Worm (Caenorhabditis elegans): Measurements from ENCODE around the gene F13E9.12.

F13E9.12 gene

DNA sequence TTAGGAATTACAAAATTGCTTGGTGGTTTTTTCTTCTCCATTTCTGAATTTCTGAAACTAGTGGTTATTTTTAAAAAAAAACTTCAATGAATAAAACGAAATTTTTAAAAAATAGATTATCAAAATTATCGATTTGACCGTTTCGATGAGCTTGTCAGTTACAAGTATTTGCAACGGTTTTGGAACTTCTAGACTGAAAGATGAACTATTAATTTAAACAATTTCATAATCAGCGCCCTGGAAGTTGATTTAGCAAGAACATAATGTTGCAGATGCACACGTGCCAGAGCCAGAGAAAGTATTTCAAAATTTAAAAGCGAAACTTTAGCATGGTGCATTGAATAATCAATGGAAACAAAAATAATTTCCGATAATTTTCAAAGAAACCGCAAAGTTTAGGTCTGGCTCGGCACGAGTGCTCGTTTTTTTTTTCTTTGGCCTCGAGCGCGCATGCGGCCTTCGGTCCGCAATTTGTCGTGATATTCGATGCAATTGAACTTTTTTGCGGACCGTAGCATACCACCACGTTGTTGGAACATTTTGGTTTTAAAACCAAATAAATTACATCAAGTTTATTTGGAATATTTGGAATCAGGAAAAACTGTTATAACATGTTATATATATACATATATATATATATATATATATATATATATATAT, 31.6 kb downstream of the F13E9.12 start, which contains the start of gene T11G6.5 (continued):
- TF ChIP-seq mes-2 (tag; optimal IDR thresholded peaks at IDR 0.05; ENCODE audit: poor library complexity, severe bottlenecking) (peak; percentile 58), daf-12 (tag; optimal IDR thresholded peaks at IDR 0.05) (no peak), mxl-2 (GFP tag; conservative IDR thresholded peaks at IDR 0.05) (no peak), zip-11 (GFP tag; IDR thresholded peaks at IDR 0.05) (no peak), zip-2 (tag; optimal IDR thresholded peaks at IDR 0.05) (no peak), madf-5 (GFP tag; IDR thresholded peaks at IDR 0.05) (no peak), lin-38 (GFP tag; IDR thresholded peaks at IDR 0.05) (peak; percentile 25; the same call in 1 of the 2 replicates), Y5F2A.4 (GFP tag; optimal IDR thresholded peaks at IDR 0.05) (no peak), tra-1 (GFP tag; IDR thresholded peaks at IDR 0.05) (no peak), Y105C5A.15 (GFP tag; IDR thresholded peaks at IDR 0.05) (no peak), nhr-41 (GFP tag; IDR thresholded peaks at IDR 0.05) (no peak), duxl-1 (tag; optimal IDR thresholded peaks at IDR 0.05; ENCODE audit: poor library complexity) (no peak), dmd-8 (GFP tag; IDR thresholded peaks at IDR 0.05) (no peak), Y75B8A.6 (GFP tag; IDR thresholded peaks at IDR 0.05) (no peak), D1046.2 (GFP tag; IDR thresholded peaks at IDR 0.05) (no peak), nhr-10 (tag; optimal IDR thresholded peaks at IDR 0.05) (no peak), ZK546.5 (tag; optimal IDR thresholded peaks at IDR 0.05) (no peak), ztf-11 (tag; optimal IDR thresholded peaks at IDR 0.05) (no peak), snpc-4 (tag; optimal IDR thresholded peaks at IDR 0.05) (no peak), nhr-77 (tag; optimal IDR thresholded peaks at IDR 0.05) (no peak), mdl-1 (tag; optimal IDR thresholded peaks at IDR 0.05) (peak; percentile 24 to 35), nhr-76 (tag; optimal IDR thresholded peaks at IDR 0.05) (no peak), daf-16 (GFP tag; optimal IDR thresholded peaks at IDR 0.05) (no peak), daf-16 (tag; optimal IDR thresholded peaks at IDR 0.05) (peak; percentile 7), lim-7 (GFP tag; IDR thresholded peaks at IDR 0.05) (no peak), hif-1 (tag; optimal IDR thresholded peaks at IDR 0.05) (no peak), T26A8.4 (GFP tag; IDR thresholded peaks at IDR 0.05) (no peak), ama-1 (optimal IDR thresholded peaks at IDR 0.05) (peak; percentile 12), aha-1 (tag) (peak; percentile 89), ceh-62 (tag; optimal IDR thresholded peaks at IDR 0.05) (no peak), spr-3 (GFP tag; optimal IDR thresholded peaks at IDR 0.05) (no peak), ztf-7 (tag; optimal IDR thresholded peaks at IDR 0.05) (no peak), lir-3 (tag; optimal IDR thresholded peaks at IDR 0.05) (no peak), lin-39 (tag; optimal IDR thresholded peaks at IDR 0.05) (no peak), dpl-1 (GFP tag; optimal IDR thresholded peaks at IDR 0.05) (peak; percentile 36), nhr-28 (tag; optimal IDR thresholded peaks at IDR 0.05) (no peak), mxl-3 (GFP tag; optimal IDR thresholded peaks at IDR 0.05) (peak; percentile 60), F10B5.3 (tag; optimal IDR thresholded peaks at IDR 0.05) (no peak), vab-7 (GFP tag; IDR thresholded peaks at IDR 0.05) (no peak)

DNA sequence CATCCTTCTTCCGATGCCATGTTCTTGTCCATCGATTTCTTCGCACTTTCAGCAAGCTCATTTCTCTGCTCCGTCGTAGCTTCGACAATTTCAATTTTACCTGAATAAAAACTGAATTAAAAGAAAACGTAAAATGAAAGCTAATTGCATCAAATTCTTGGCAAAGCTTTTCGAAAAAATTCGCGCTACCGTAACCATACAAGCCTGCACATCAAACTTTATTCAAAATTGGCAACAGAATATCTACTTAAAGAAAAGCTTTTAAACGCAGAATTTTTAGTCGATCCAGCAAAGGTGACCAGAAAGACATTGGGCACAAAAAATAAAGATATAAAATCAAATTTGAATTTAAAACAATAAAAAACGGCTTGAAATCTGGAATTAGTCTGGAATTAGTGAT, 32.2 kb downstream of the F13E9.12 start:
- TF ChIP-seq lin-38 (GFP tag; IDR thresholded peaks at IDR 0.05) (0 out of 2 replicates have a peak, but pooled peaks have one; percentile 22), nhr-76 (tag; optimal IDR thresholded peaks at IDR 0.05) (no peak), Y75B8A.6 (GFP tag; IDR thresholded peaks at IDR 0.05) (0 out of 2 replicates have a peak, but pooled peaks have one; percentile 26), arid-1 (GFP tag; conservative IDR thresholded peaks at IDR 0.05) (0 out of 2 replicates have a peak, but pooled peaks have one; percentile 33), nhr-77 (tag; optimal IDR thresholded peaks at IDR 0.05) (no peak), unc-62 (GFP tag; optimal IDR thresholded peaks at IDR 0.05 in 1 of 2) (peak in 1 of 2 experiments; percentile 3), unc-62 (tag; optimal IDR thresholded peaks at IDR 0.05) (no peak), Y48G9A.11 (GFP tag; IDR thresholded peaks at IDR 0.05) (peak; percentile 29; the same call in 1 of the 2 replicates), lim-7 (GFP tag; IDR thresholded peaks at IDR 0.05) (0 out of 2 replicates have a peak, but pooled peaks have one; percentile 42), snpc-1.2 (GFP tag; IDR thresholded peaks at IDR 0.05) (0 out of 2 replicates have a peak, but pooled peaks have one; percentile 38), lsy-2 (tag; optimal IDR thresholded peaks at IDR 0.05) (peak in 1 of 2 experiments; percentile 23)

Measured in whole organism, L4 larva.